Worm (Caenorhabditis elegans) whole organism, L4 larva: Measurements from ENCODE around the gene K01A6.8.

Experiments
- ama-1 ChIP-seq: fragments of 150-350 bp; optimal IDR thresholded peaks from 2 replicates; lab custom pipeline; 2014; ENCODE audit warnings: inconsistent platforms, mixed read lengths
- ceh-82 ChIP-seq: sonication (generic microtip); optimal IDR thresholded peaks from 2 replicates; lab custom pipeline; 2017; ENCODE audit warnings: missing biosample characterization, missing genetic modification characterization
- daf-8 ChIP-seq: fragments of 200-800 bp; sonication (Bioruptor generic); IDR thresholded peaks from 2 replicates; pipeline ENCODE4 v1.3.6; 2022; ENCODE audit warnings: missing genetic modification characterization, missing compliant biosample characterization
- fkh-10 ChIP-seq: fragments of 150-350 bp; optimal IDR thresholded peaks from 2 replicates; lab custom pipeline; 2014; ENCODE audit warnings: missing biosample characterization, missing genetic modification reagents, missing genetic modification characterization
- lin-15B ChIP-seq: fragments of 150-350 bp; sonication (generic microtip); optimal IDR thresholded peaks from 3 replicates; lab custom pipeline; 2014; ENCODE audit warnings: missing biosample characterization, missing genetic modification characterization
- lin-38 ChIP-seq: fragments of 200-800 bp; sonication (Bioruptor generic); IDR thresholded peaks from 2 replicates; pipeline ENCODE4 v1.3.6; 2022; ENCODE audit warnings: missing genetic modification reagents, missing genetic modification characterization, missing compliant biosample characterization
- lir-3 ChIP-seq: sonication (generic microtip); optimal IDR thresholded peaks from 2 replicates; lab custom pipeline; 2016; ENCODE audit warnings: mild to moderate bottlenecking, missing genetic modification characterization, missing compliant biosample characterization
- lsy-2 ChIP-seq, 2 experiments: fragments of 150-350 bp in 1 of 2; sonication (generic microtip) in 1 of 2; optimal IDR thresholded peaks; 2 replicates each; lab custom pipeline; 2014 to 2017; ENCODE audit warnings: missing biosample characterization in 2 of 2, missing genetic modification characterization in 2 of 2
- mep-1 ChIP-seq: fragments of 150-350 bp; sonication (generic microtip); optimal IDR thresholded peaks from 3 replicates; lab custom pipeline; 2014; ENCODE audit warnings: missing biosample characterization, missing genetic modification characterization
- nhr-77 ChIP-seq: fragments of 150-350 bp; optimal IDR thresholded peaks from 2 replicates; lab custom pipeline; 2014; ENCODE audit warnings: missing biosample characterization, missing genetic modification characterization
- spr-3 ChIP-seq: fragments of 200-800 bp; sonication (Bioruptor generic); optimal IDR thresholded peaks from 2 replicates; lab custom pipeline; 2018; ENCODE audit warnings: mild to moderate bottlenecking, missing genetic modification characterization, missing compliant biosample characterization
- unc-130 ChIP-seq: sonication (generic microtip); optimal IDR thresholded peaks from 2 replicates; lab custom pipeline; 2016; ENCODE audit warnings: missing genetic modification reagents, missing genetic modification characterization, missing compliant biosample characterization

- TF ChIP-seq unc-130 (GFP tag; lab: Kevin White, UChicago) (no peak), lir-3 (tag; lab: Kevin White, UChicago) (no peak), mep-1 (tag; lab: Kevin White, UChicago) (no peak), lin-38 (GFP tag; lab: Robert Waterston, UW) (no peak), daf-8 (GFP tag; lab: Robert Waterston, UW) (no peak), fkh-10 (GFP tag; lab: Kevin White, UChicago) (no peak), ceh-82 (tag; lab: Kevin White, UChicago) (no peak), lin-15B (tag; lab: Kevin White, UChicago) (no peak), nhr-77 (tag; lab: Kevin White, UChicago) (no peak), spr-3 (GFP tag; lab: Kevin White, UChicago) (no peak), lsy-2 (tag; optimal IDR thresholded peaks at IDR 0.05; lab: Kevin White, UChicago) (no peak), ama-1 (lab: Kevin White, UChicago) (no peak)
Measured at ce11 chrIV:11710331-11710730, 26.8 kb downstream of the K01A6.8 start.
